Fruit fly (Drosophila melanogaster) Kc167 (cell line): ENCODE results near the gene CG46430.

Source experiments
- psq ChIP-seq: fragments of >200 bp; optimal IDR thresholded peaks from 2 replicates; lab custom pipeline; 2017; ENCODE audit warnings: missing external identifiers
- ttk ChIP-seq: sonication (Bioruptor generic); optimal IDR thresholded peaks from 2 replicates; lab custom pipeline; 2017; ENCODE audit warnings: missing external identifiers

- no peak for TF ChIP-seq psq (lab: Kevin White, UChicago)
- TF ChIP-seq ttk: no peak
Observed at dm6 chr3L:10490561-10490960, 12.2 kb downstream of the CG46430 start, which contains the start of gene S-Lap4.
